Worm (Caenorhabditis elegans) whole organism, L3 larva: ENCODE data around the gene F58H1.8.

Source experiments
- R02D3.7 ChIP-seq: fragments of 150-350 bp; optimal IDR thresholded peaks from 2 replicates; lab custom pipeline; 2014; ENCODE audit warnings: missing biosample characterization, missing genetic modification characterization
- aly-2 ChIP-seq: fragments of 150-350 bp; optimal IDR thresholded peaks from 2 replicates; lab custom pipeline; 2014; ENCODE audit warnings: missing biosample characterization, missing genetic modification characterization
- ceh-16 ChIP-seq: sonication (generic microtip); optimal IDR thresholded peaks from 2 replicates; lab custom pipeline; 2017; ENCODE audit warnings: missing biosample characterization, missing genetic modification characterization
- ceh-28 ChIP-seq: fragments of 150-350 bp; optimal IDR thresholded peaks from 2 replicates; lab custom pipeline; 2014; ENCODE audit warnings: missing biosample characterization, missing genetic modification reagents, missing genetic modification characterization
- ceh-82 ChIP-seq: fragments of 150-350 bp; optimal IDR thresholded peaks from 2 replicates; lab custom pipeline; 2014; ENCODE audit warnings: missing biosample characterization, missing genetic modification characterization
- egl-27 ChIP-seq: sonication (generic microtip); optimal IDR thresholded peaks from 4 replicates; lab custom pipeline; 2017; ENCODE audit warnings: missing biosample characterization, missing genetic modification reagents, missing genetic modification characterization
- egl-5 ChIP-seq: fragments of 150-350 bp; optimal IDR thresholded peaks from 2 replicates; lab custom pipeline; 2017; ENCODE audit warnings: missing biosample characterization, missing genetic modification reagents, missing genetic modification characterization, inconsistent platforms
- elt-1 ChIP-seq: fragments of 150-350 bp; optimal IDR thresholded peaks from 2 replicates; lab custom pipeline; 2014; ENCODE audit warnings: missing biosample characterization, missing genetic modification characterization
- elt-2 ChIP-seq: sonication (generic microtip); optimal IDR thresholded peaks from 2 replicates; lab custom pipeline; 2016; ENCODE audit warnings: missing genetic modification reagents, mild to moderate bottlenecking, missing genetic modification characterization, missing compliant biosample characterization
- eor-1 ChIP-seq, 2 experiments: fragments of 150-350 bp; optimal IDR thresholded peaks; 2 replicates each; lab custom pipeline; 2014 to 2018; ENCODE audit warnings: missing biosample characterization in 2 of 2, missing genetic modification characterization in 2 of 2
- fkh-10 ChIP-seq: sonication (generic microtip); optimal IDR thresholded peaks from 2 replicates; lab custom pipeline; 2017; ENCODE audit warnings: missing biosample characterization, missing genetic modification reagents, missing genetic modification characterization
- fkh-2 ChIP-seq: fragments of 150-350 bp; optimal IDR thresholded peaks from 2 replicates; lab custom pipeline; 2014; ENCODE audit warnings: missing biosample characterization, missing genetic modification reagents, missing genetic modification characterization
- fos-1 ChIP-seq: fragments of 150-350 bp; optimal IDR thresholded peaks from 2 replicates; lab custom pipeline; 2014; ENCODE audit warnings: missing biosample characterization, missing genetic modification characterization
- hmg-11 ChIP-seq: sonication (generic microtip); optimal IDR thresholded peaks from 2 replicates; lab custom pipeline; 2016; ENCODE audit warnings: missing genetic modification characterization, missing compliant biosample characterization
- jun-1 ChIP-seq: fragments of 150-350 bp; optimal IDR thresholded peaks from 2 replicates; lab custom pipeline; 2014; ENCODE audit warnings: missing biosample characterization, missing genetic modification reagents, missing genetic modification characterization
- lin-15B ChIP-seq: fragments of 150-350 bp; optimal IDR thresholded peaks from 2 replicates; lab custom pipeline; 2014; ENCODE audit warnings: missing biosample characterization, missing genetic modification characterization
- lin-39 ChIP-seq: fragments of 150-350 bp; optimal IDR thresholded peaks from 2 replicates; lab custom pipeline; 2018; ENCODE audit warnings: missing biosample characterization, missing genetic modification reagents, missing genetic modification characterization
- lsy-12 ChIP-seq: sonication (generic microtip); optimal IDR thresholded peaks from 2 replicates; lab custom pipeline; 2016; ENCODE audit warnings: mild to moderate bottlenecking, missing genetic modification characterization, missing compliant biosample characterization
- mdl-1 ChIP-seq: fragments of 150-350 bp; optimal IDR thresholded peaks from 2 replicates; lab custom pipeline; 2014; ENCODE audit warnings: missing biosample characterization, missing genetic modification characterization
- mml-1 ChIP-seq: fragments of 150-350 bp; sonication (generic microtip); optimal IDR thresholded peaks from 3 replicates; lab custom pipeline; 2014; ENCODE audit warnings: missing biosample characterization, missing genetic modification characterization
- nfya-1 ChIP-seq: sonication (generic microtip); optimal IDR thresholded peaks from 2 replicates; lab custom pipeline; 2017; ENCODE audit warnings: missing genetic modification characterization, mild to moderate bottlenecking, missing compliant biosample characterization, antibody characterized with exemption, moderate library complexity; ENCODE audit not compliant: insufficient read depth
- nhr-11 ChIP-seq: fragments of 150-350 bp; optimal IDR thresholded peaks from 2 replicates; lab custom pipeline; 2014; ENCODE audit warnings: missing biosample characterization, missing genetic modification characterization
- nhr-12 ChIP-seq: fragments of 150-350 bp; optimal IDR thresholded peaks from 2 replicates; lab custom pipeline; 2014; ENCODE audit warnings: missing biosample characterization, missing genetic modification characterization
- nhr-23 ChIP-seq: fragments of 150-350 bp; optimal IDR thresholded peaks from 2 replicates; lab custom pipeline; 2014; ENCODE audit warnings: missing biosample characterization, missing genetic modification reagents, missing genetic modification characterization
- nhr-25 ChIP-seq: sonication (generic microtip); optimal IDR thresholded peaks from 2 replicates; lab custom pipeline; 2017; ENCODE audit warnings: missing biosample characterization, missing genetic modification characterization
- nhr-28 ChIP-seq: fragments of 150-350 bp; optimal IDR thresholded peaks from 2 replicates; lab custom pipeline; 2014; ENCODE audit warnings: missing biosample characterization, missing genetic modification characterization
- nhr-43 ChIP-seq: sonication (generic microtip); optimal IDR thresholded peaks from 2 replicates; lab custom pipeline; 2016; ENCODE audit warnings: mild to moderate bottlenecking, missing genetic modification characterization, missing compliant biosample characterization; ENCODE audit not compliant: poor library complexity, severe bottlenecking
- nhr-67 ChIP-seq: fragments of 150-350 bp; optimal IDR thresholded peaks from 2 replicates; lab custom pipeline; 2014; ENCODE audit warnings: missing biosample characterization, missing genetic modification characterization
- nhr-76 ChIP-seq: fragments of 150-350 bp; sonication (generic microtip); optimal IDR thresholded peaks from 5 replicates; lab custom pipeline; 2014; ENCODE audit warnings: missing biosample characterization, missing genetic modification characterization
- pha-4 ChIP-seq: fragments of 150-350 bp; optimal IDR thresholded peaks from 2 replicates; lab custom pipeline; 2014; ENCODE audit warnings: missing biosample characterization, missing genetic modification reagents, missing genetic modification characterization
- pqm-1 ChIP-seq: fragments of 150-350 bp; optimal IDR thresholded peaks from 2 replicates; lab custom pipeline; 2017; ENCODE audit warnings: missing biosample characterization, missing genetic modification characterization, inconsistent platforms
- sea-2 ChIP-seq: fragments of 150-350 bp; sonication (generic microtip); optimal IDR thresholded peaks from 4 replicates; lab custom pipeline; 2014; ENCODE audit warnings: missing biosample characterization, missing genetic modification reagents, missing genetic modification characterization
- skn-1 ChIP-seq: fragments of 150-350 bp; optimal IDR thresholded peaks from 2 replicates; lab custom pipeline; 2014; ENCODE audit warnings: missing biosample characterization, missing genetic modification characterization
- snpc-4 ChIP-seq: fragments of 150-350 bp; optimal IDR thresholded peaks from 2 replicates; lab custom pipeline; 2014; ENCODE audit warnings: missing biosample characterization, missing genetic modification characterization
- tbx-2 ChIP-seq: sonication (generic microtip); optimal IDR thresholded peaks from 2 replicates; lab custom pipeline; 2016; ENCODE audit warnings: mild to moderate bottlenecking, missing genetic modification characterization, missing compliant biosample characterization
- unc-62 ChIP-seq: fragments of 150-350 bp; sonication (generic microtip); optimal IDR thresholded peaks from 4 replicates; lab custom pipeline; 2014; ENCODE audit warnings: missing biosample characterization, missing genetic modification reagents, missing genetic modification characterization
- ztf-11 ChIP-seq: fragments of 150-350 bp; optimal IDR thresholded peaks from 2 replicates; lab custom pipeline; 2014; ENCODE audit warnings: missing biosample characterization, missing genetic modification characterization
- ztf-4 ChIP-seq: fragments of 150-350 bp; optimal IDR thresholded peaks from 2 replicates; lab custom pipeline; 2014; ENCODE audit warnings: missing biosample characterization, missing genetic modification characterization

Gene F58H1.8

ce11 chrV:11940329-11940728 lies 5.4 kb downstream of the F58H1.8 start:
- TF ChIP-seq nhr-12 (tag; lab: Kevin White, UChicago) = no peak
- TF ChIP-seq mdl-1 = no peak
- TF ChIP-seq sea-2 (GFP tag; lab: Kevin White, UChicago) = no peak
- no peak for TF ChIP-seq nhr-43 (tag; lab: Kevin White, UChicago)
- no peak for TF ChIP-seq fos-1 (tag; lab: Kevin White, UChicago)
- no peak for TF ChIP-seq lsy-12
- no peak for TF ChIP-seq nhr-25 (tag; lab: Kevin White, UChicago)
- no peak for TF ChIP-seq lin-15B (tag; lab: Kevin White, UChicago)
- TF ChIP-seq tbx-2 = no peak
- TF ChIP-seq mml-1 = no peak
- no peak for TF ChIP-seq ztf-4 (tag; lab: Kevin White, UChicago)
- TF ChIP-seq nhr-76 (tag; lab: Kevin White, UChicago) = no peak
- TF ChIP-seq nfya-1 (tag; lab: Kevin White, UChicago) = no peak
- no peak for TF ChIP-seq unc-62
- no peak for TF ChIP-seq egl-27 (tag; lab: Kevin White, UChicago)
- no peak for TF ChIP-seq lin-39 (tag; lab: Kevin White, UChicago)
- TF ChIP-seq fkh-10 = no peak
- TF ChIP-seq egl-5 (tag; lab: Kevin White, UChicago) = no peak

- no peak for TF ChIP-seq nhr-11 (tag; lab: Kevin White, UChicago)
- no peak for TF ChIP-seq fkh-10
- no peak for TF ChIP-seq nhr-67
- TF ChIP-seq pha-4 (tag; lab: Kevin White, UChicago) = peak; percentile 46
- TF ChIP-seq elt-2 (tag; lab: Kevin White, UChicago) = peak; percentile 99
- TF ChIP-seq mml-1 = no peak
- peak; percentile 13 for TF ChIP-seq jun-1
- no peak for TF ChIP-seq ceh-28 (tag; lab: Kevin White, UChicago)
- no peak for TF ChIP-seq fkh-2 (tag; lab: Kevin White, UChicago)
- TF ChIP-seq ztf-4 (tag; lab: Kevin White, UChicago) = no peak
- TF ChIP-seq R02D3.7 (tag; lab: Kevin White, UChicago) = no peak
- no peak for TF ChIP-seq snpc-4 (tag; lab: Kevin White, UChicago)
- no peak for TF ChIP-seq hmg-11
- TF ChIP-seq tbx-2 = no peak
- peak; percentile 96 for TF ChIP-seq pqm-1 (tag; lab: Kevin White, UChicago)
Observed at ce11 chrV:11941664-11942063, 6.7 kb downstream of the F58H1.8 start.

ce11 chrV:11942325-11942724 lies 7.4 kb downstream of the F58H1.8 start, which contains the start of gene F58H1.6:
F58H1.6 (plus strand) TSS chrV:11942625.
- TF ChIP-seq nhr-43 (tag; lab: Kevin White, UChicago) (no peak), lin-39 (tag; lab: Kevin White, UChicago) (no peak), lsy-12 (no peak), mdl-1 (no peak), ztf-11 (no peak), lin-15B (tag; lab: Kevin White, UChicago) (no peak), fkh-2 (tag; lab: Kevin White, UChicago) (no peak), snpc-4 (tag; lab: Kevin White, UChicago) (no peak), elt-2 (tag; lab: Kevin White, UChicago) (no peak), skn-1 (tag; lab: Kevin White, UChicago) (no peak), ceh-82 (tag; lab: Kevin White, UChicago) (no peak), jun-1 (no peak), aly-2 (tag; lab: Kevin White, UChicago) (no peak), egl-5 (tag; lab: Kevin White, UChicago) (no peak), nhr-67 (no peak), nhr-25 (tag; lab: Kevin White, UChicago) (no peak)

ce11 chrV:11943737-11944136 lies 8.8 kb downstream of the F58H1.8 start:
- TF ChIP-seq nhr-23 (tag; lab: Kevin White, UChicago) = no peak
- no peak for TF ChIP-seq eor-1 (tag; optimal IDR thresholded peaks at IDR 0.05; lab: Kevin White, UChicago)
- no peak for TF ChIP-seq unc-62
- no peak for TF ChIP-seq ceh-16 (tag; lab: Kevin White, UChicago)
- no peak for TF ChIP-seq egl-5 (tag; lab: Kevin White, UChicago)
- no peak for TF ChIP-seq nhr-28 (tag; lab: Kevin White, UChicago)
- TF ChIP-seq mdl-1 = no peak
- no peak for TF ChIP-seq elt-1 (tag; lab: Kevin White, UChicago)
